Fruit fly (Drosophila melanogaster) whole organism: ENCODE measurements around the gene poe.

Experiments used
- CG8478 ChIP-seq: fragments of >200 bp; optimal IDR thresholded peaks from 2 replicates; lab custom pipeline; 2018; ENCODE audit warnings: inconsistent platforms
- EcR ChIP-seq, 2 experiments: fragments of >200 bp; optimal IDR thresholded peaks; 2 replicates each; lab custom pipeline; 2017; ENCODE audit warnings: missing biosample characterization in 2 of 2, missing genetic modification characterization in 2 of 2, missing genetic modification reagents in 2 of 2
- pan ChIP-seq: fragments of >200 bp; optimal IDR thresholded peaks from 2 replicates; lab custom pipeline; 2017
- psq ChIP-seq: fragments of >200 bp; optimal IDR thresholded peaks from 2 replicates; lab custom pipeline; 2017
- usp ChIP-seq: fragments of >200 bp; optimal IDR thresholded peaks from 2 replicates; lab custom pipeline; 2017; ENCODE audit warnings: missing biosample characterization, missing genetic modification characterization, mixed read lengths

- TF ChIP-seq usp (GFP tag; lab: Kevin White, UChicago) (no peak), pan (no peak), EcR (GFP tag; optimal IDR thresholded peaks at IDR 0.05; lab: Kevin White, UChicago) (no peak), psq (lab: Kevin White, UChicago) (no peak), CG8478 (lab: Kevin White, UChicago) (no peak)
Measured at dm6 chr2L:8100489-8101352, 29.3 kb upstream of the poe start.
